Worm (Caenorhabditis elegans): ENCODE measurements around the gene hlh-12.

ce11 chrIV:8501382-8501781 is 22.1 kb upstream of the hlh-12 start, which contains the start of gene C28C12.1:
- TF ChIP-seq ztf-4 (tag; optimal IDR thresholded peaks at IDR 0.05) (no peak), nhr-11 (tag; optimal IDR thresholded peaks at IDR 0.05) (no peak), lin-39 (tag; optimal IDR thresholded peaks at IDR 0.05) (no peak), nhr-25 (tag; optimal IDR thresholded peaks at IDR 0.05) (no peak), skn-1 (tag; optimal IDR thresholded peaks at IDR 0.05) (no peak), nhr-237 (tag; optimal IDR thresholded peaks at IDR 0.05) (no peak), nhr-129 (tag; optimal IDR thresholded peaks at IDR 0.05) (no peak), nhr-12 (tag; optimal IDR thresholded peaks at IDR 0.05) (no peak), unc-39 (tag; optimal IDR thresholded peaks at IDR 0.05) (no peak), snpc-4 (tag; optimal IDR thresholded peaks at IDR 0.05) (no peak), dmd-4 (tag; optimal IDR thresholded peaks at IDR 0.05) (no peak), ceh-16 (tag; optimal IDR thresholded peaks at IDR 0.05) (no peak), nhr-10 (tag; optimal IDR thresholded peaks at IDR 0.05) (no peak), alr-1 (tag; optimal IDR thresholded peaks at IDR 0.05) (no peak)

Measured in whole organism, L2 larva.